Fruit fly (Drosophila melanogaster) whole organism, prepupa: ENCODE results near the gene NimB2.

ENCODE experiments used
- Blimp-1 ChIP-seq: fragments of 200-800 bp; sonication (Bioruptor generic); optimal IDR thresholded peaks from 3 replicates; lab custom pipeline; 2017; ENCODE audit warnings: missing biosample characterization, missing genetic modification characterization, mild to moderate bottlenecking, moderate library complexity, missing genetic modification reagents
- CG11762 ChIP-seq: fragments of 200-800 bp; sonication (Bioruptor generic); optimal IDR thresholded peaks from 3 replicates; lab custom pipeline; 2016; ENCODE audit warnings: missing biosample characterization, missing genetic modification characterization; ENCODE audit not compliant: insufficient read depth
- CG34406 ChIP-seq: fragments of 200-800 bp; sonication (Bioruptor generic); optimal IDR thresholded peaks from 3 replicates; lab custom pipeline; 2016; ENCODE audit warnings: missing biosample characterization, missing genetic modification characterization
- Eip78C ChIP-seq: fragments of 200-800 bp; sonication (Bioruptor generic); peaks from one replicate; lab custom pipeline; 2016; ENCODE audit warnings: missing biosample characterization, missing genetic modification characterization
- Ets96B ChIP-seq: fragments of 200-800 bp; optimal IDR thresholded peaks from 2 replicates; lab custom pipeline; 2019; ENCODE audit warnings: missing biosample characterization, mild to moderate bottlenecking, missing genetic modification characterization, moderate library complexity
- ss ChIP-seq, 2 experiments: fragments of 200-800 bp; sonication (Bioruptor generic); optimal IDR thresholded peaks; 2 replicates in 1 of 2; 3 replicates in 1 of 2; lab custom pipeline; 2017 to 2018; ENCODE audit warnings: mild to moderate bottlenecking in 2 of 2, missing biosample characterization in 2 of 2, missing genetic modification characterization in 2 of 2, moderate library complexity in 1 of 2
- svp ChIP-seq: fragments of 200-800 bp; sonication (Bioruptor generic); peaks from one replicate; lab custom pipeline; 2016; ENCODE audit warnings: missing biosample characterization, missing genetic modification characterization

DNA sequence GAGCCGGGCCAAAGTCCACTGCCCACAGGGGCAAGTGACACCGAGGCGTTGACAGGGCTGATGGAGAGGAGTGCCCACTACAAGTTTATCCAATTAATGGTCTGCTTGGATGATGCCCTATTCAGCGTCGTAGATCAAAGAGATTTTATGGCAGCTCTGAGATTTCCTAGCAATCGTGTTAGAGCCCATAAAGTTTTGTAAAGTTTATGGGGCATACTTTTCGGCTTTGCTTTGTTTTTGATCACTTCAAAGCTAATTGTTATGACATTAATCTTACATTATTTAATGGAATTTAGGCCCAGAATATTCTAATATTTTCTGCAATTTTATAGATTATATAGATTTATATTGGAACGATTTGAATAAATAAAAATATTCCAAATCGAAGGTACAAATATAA, 6.4 kb downstream of the NimB2 start:
- no peak for TF ChIP-seq CG34406 (GFP tag; lab: Kevin White, UChicago)
- no peak for TF ChIP-seq Ets96B (tag; lab: Kevin White, UChicago)
- no peak for TF ChIP-seq svp (GFP tag; lab: Kevin White, UChicago)
- no peak for TF ChIP-seq ss (GFP tag; optimal IDR thresholded peaks at IDR 0.05; lab: Kevin White, UChicago)
- TF ChIP-seq Blimp-1 (GFP tag; lab: Kevin White, UChicago), result no peak
- TF ChIP-seq CG11762, result no peak
- TF ChIP-seq Eip78C (GFP tag; lab: Kevin White, UChicago), result no peak
